Worm (Caenorhabditis elegans) whole organism, late embryonic: ENCODE measurements around the gene T01B4.3.
A peak's percentile ranks its signal among the peaks of the same experiment; 100 is the strongest.

Source experiments
- C08G9.2 ChIP-seq: sonication (generic microtip); optimal IDR thresholded peaks from 2 replicates; lab custom pipeline; 2016; ENCODE audit warnings: mild to moderate bottlenecking, missing genetic modification characterization, moderate library complexity, missing compliant biosample characterization
- C38D4.7 ChIP-seq: fragments of 200-800 bp; sonication (Bioruptor generic); optimal IDR thresholded peaks from 2 replicates; lab custom pipeline; 2018; ENCODE audit warnings: mild to moderate bottlenecking, missing genetic modification characterization, moderate library complexity, missing compliant biosample characterization
- F13H6.1 ChIP-seq: sonication (generic microtip); optimal IDR thresholded peaks from 2 replicates; lab custom pipeline; 2016; ENCODE audit warnings: missing genetic modification characterization, missing compliant biosample characterization
- K02D7.2 ChIP-seq: sonication (generic microtip); optimal IDR thresholded peaks from 2 replicates; lab custom pipeline; 2017; ENCODE audit warnings: mild to moderate bottlenecking, missing genetic modification characterization, missing compliant biosample characterization
- K09A11.1 ChIP-seq: sonication (generic microtip); optimal IDR thresholded peaks from 2 replicates; lab custom pipeline; 2017; ENCODE audit warnings: antibody characterized with exemption, mild to moderate bottlenecking, missing genetic modification characterization, missing compliant biosample characterization; ENCODE audit not compliant: insufficient read depth
- ahr-1 ChIP-seq: sonication (generic microtip); optimal IDR thresholded peaks from 2 replicates; lab custom pipeline; 2016; ENCODE audit warnings: missing genetic modification characterization, missing compliant biosample characterization
- ama-1 ChIP-seq: fragments of 150-350 bp; optimal IDR thresholded peaks from 2 replicates; lab custom pipeline; 2014
- ceh-14 ChIP-seq: sonication (generic microtip); optimal IDR thresholded peaks from 2 replicates; lab custom pipeline; 2016; ENCODE audit warnings: missing genotype, missing genetic modification characterization, missing compliant biosample characterization
- ceh-18 ChIP-seq: sonication (generic microtip); optimal IDR thresholded peaks from 2 replicates; lab custom pipeline; 2016; ENCODE audit warnings: missing genetic modification characterization, missing compliant biosample characterization
- ceh-19 ChIP-seq: fragments of 200-800 bp; sonication (Bioruptor generic); optimal IDR thresholded peaks from 2 replicates; lab custom pipeline; 2018; ENCODE audit warnings: mild to moderate bottlenecking, missing genetic modification characterization, missing compliant biosample characterization
- ceh-2 ChIP-seq: sonication (generic microtip); optimal IDR thresholded peaks from 2 replicates; lab custom pipeline; 2016; ENCODE audit warnings: missing genotype, missing genetic modification characterization, missing compliant biosample characterization
- ceh-22 ChIP-seq: sonication (generic microtip); optimal IDR thresholded peaks from 2 replicates; lab custom pipeline; 2017; ENCODE audit warnings: missing biosample characterization, missing genetic modification characterization
- ceh-24 ChIP-seq: sonication (generic microtip); optimal IDR thresholded peaks from 2 replicates; lab custom pipeline; 2016; ENCODE audit warnings: mild to moderate bottlenecking, missing genetic modification characterization, missing compliant biosample characterization
- ceh-31 ChIP-seq: sonication (generic microtip); optimal IDR thresholded peaks from 2 replicates; lab custom pipeline; 2016; ENCODE audit warnings: missing genetic modification characterization, missing compliant biosample characterization
- ceh-34 ChIP-seq: sonication (generic microtip); optimal IDR thresholded peaks from 2 replicates; lab custom pipeline; 2016; ENCODE audit warnings: mild to moderate bottlenecking, missing genetic modification characterization, missing compliant biosample characterization
- ceh-45 ChIP-seq: fragments of 200-800 bp; sonication (Bioruptor generic); IDR thresholded peaks from 2 replicates; pipeline ENCODE4 v1.3.6; 2022; ENCODE audit warnings: missing genetic modification reagents, missing genetic modification characterization, missing compliant biosample characterization
- ceh-48 ChIP-seq: sonication (generic microtip); optimal IDR thresholded peaks from 2 replicates; lab custom pipeline; 2016; ENCODE audit warnings: missing genetic modification characterization, inconsistent platforms, missing compliant biosample characterization
- ceh-6 ChIP-seq: fragments of 200-800 bp; sonication (Bioruptor generic); optimal IDR thresholded peaks from 2 replicates; lab custom pipeline; 2018; ENCODE audit warnings: mild to moderate bottlenecking, missing genetic modification characterization, missing compliant biosample characterization
- ceh-9 ChIP-seq: sonication (generic microtip); optimal IDR thresholded peaks from 2 replicates; lab custom pipeline; 2016; ENCODE audit warnings: mild to moderate bottlenecking, missing genetic modification characterization, inconsistent platforms, missing compliant biosample characterization
- che-1 ChIP-seq: sonication (generic microtip); optimal IDR thresholded peaks from 2 replicates; lab custom pipeline; 2016; ENCODE audit warnings: mild to moderate bottlenecking, missing genetic modification characterization, missing compliant biosample characterization
- dmd-4 ChIP-seq: sonication (generic microtip); optimal IDR thresholded peaks from 2 replicates; lab custom pipeline; 2016; ENCODE audit warnings: borderline replicate concordance, missing genetic modification characterization, missing compliant biosample characterization
- dve-1 ChIP-seq: sonication (generic microtip); optimal IDR thresholded peaks from 2 replicates; lab custom pipeline; 2017; ENCODE audit warnings: antibody characterized with exemption, mild to moderate bottlenecking, missing genetic modification characterization, missing compliant biosample characterization
- elt-2 ChIP-seq: sonication (generic microtip); optimal IDR thresholded peaks from 2 replicates; lab custom pipeline; 2016; ENCODE audit warnings: missing genetic modification reagents, missing genetic modification characterization, missing compliant biosample characterization
- fax-1 ChIP-seq: sonication (generic microtip); optimal IDR thresholded peaks from 2 replicates; lab custom pipeline; 2016; ENCODE audit warnings: missing genotype, missing genetic modification characterization, missing compliant biosample characterization
- fkh-10 ChIP-seq: fragments of 150-350 bp; optimal IDR thresholded peaks from 2 replicates; lab custom pipeline; 2014; ENCODE audit warnings: missing biosample characterization, missing genetic modification reagents, missing genetic modification characterization
- gmeb-2 ChIP-seq: sonication (generic microtip); optimal IDR thresholded peaks from 2 replicates; lab custom pipeline; 2016; ENCODE audit warnings: missing genetic modification characterization, inconsistent platforms, missing compliant biosample characterization
- hlh-15 ChIP-seq: sonication (generic microtip); optimal IDR thresholded peaks from 2 replicates; lab custom pipeline; 2016; ENCODE audit warnings: missing genetic modification characterization, missing compliant biosample characterization
- hlh-6 ChIP-seq: sonication (generic microtip); optimal IDR thresholded peaks from 2 replicates; lab custom pipeline; 2016; ENCODE audit warnings: missing genotype, missing genetic modification characterization, missing compliant biosample characterization
- hlh-8 ChIP-seq: sonication (generic microtip); optimal IDR thresholded peaks from 2 replicates; lab custom pipeline; 2016; ENCODE audit warnings: missing genotype, missing genetic modification characterization, missing compliant biosample characterization
- lim-6 ChIP-seq: sonication (generic microtip); optimal IDR thresholded peaks from 2 replicates; lab custom pipeline; 2016; ENCODE audit warnings: missing genetic modification characterization, missing compliant biosample characterization
- lin-11 ChIP-seq: fragments of 200-800 bp; sonication (Bioruptor generic); optimal IDR thresholded peaks from 2 replicates; lab custom pipeline; 2018; ENCODE audit warnings: mild to moderate bottlenecking, missing genetic modification characterization, missing compliant biosample characterization
- odd-2 ChIP-seq: sonication (generic microtip); optimal IDR thresholded peaks from 2 replicates; lab custom pipeline; 2017; ENCODE audit warnings: antibody characterized with exemption, mild to moderate bottlenecking, missing genetic modification characterization, missing compliant biosample characterization
- pat-9 ChIP-seq: fragments of 200-800 bp; sonication (Bioruptor generic); optimal IDR thresholded peaks from 2 replicates; lab custom pipeline; 2018; ENCODE audit warnings: mild to moderate bottlenecking, missing genetic modification characterization, moderate library complexity, missing compliant biosample characterization
- pax-1 ChIP-seq: fragments of 150-350 bp; optimal IDR thresholded peaks from 2 replicates; lab custom pipeline; 2014; ENCODE audit warnings: missing biosample characterization, missing genetic modification characterization
- pha-2 ChIP-seq: sonication (generic microtip); optimal IDR thresholded peaks from 2 replicates; lab custom pipeline; 2017; ENCODE audit warnings: mild to moderate bottlenecking, missing genetic modification characterization, missing compliant biosample characterization
- pqm-1 ChIP-seq: sonication (generic microtip); optimal IDR thresholded peaks from 2 replicates; lab custom pipeline; 2016; ENCODE audit warnings: missing genetic modification characterization, missing compliant biosample characterization
- ref-2 ChIP-seq: sonication (generic microtip); optimal IDR thresholded peaks from 2 replicates; lab custom pipeline; 2016; ENCODE audit warnings: missing genetic modification characterization, missing compliant biosample characterization
- rnt-1 ChIP-seq: sonication (generic microtip); optimal IDR thresholded peaks from 2 replicates; lab custom pipeline; 2016; ENCODE audit warnings: missing genetic modification characterization, missing compliant biosample characterization
- sdc-2 ChIP-seq: sonication (generic microtip); optimal IDR thresholded peaks from 2 replicates; lab custom pipeline; 2016; ENCODE audit warnings: missing genotype, missing genetic modification characterization, missing compliant biosample characterization
- sox-4 ChIP-seq: sonication (generic microtip); optimal IDR thresholded peaks from 2 replicates; lab custom pipeline; 2017; ENCODE audit warnings: mild to moderate bottlenecking, missing genetic modification characterization, inconsistent platforms, missing compliant biosample characterization
- syd-9 ChIP-seq: sonication (generic microtip); optimal IDR thresholded peaks from 2 replicates; lab custom pipeline; 2016; ENCODE audit warnings: mild to moderate bottlenecking, missing genetic modification characterization, moderate library complexity, missing compliant biosample characterization
- tbx-2 ChIP-seq: sonication (generic microtip); optimal IDR thresholded peaks from 2 replicates; lab custom pipeline; 2016; ENCODE audit warnings: missing genetic modification characterization, missing compliant biosample characterization
- tbx-7 ChIP-seq: sonication (generic microtip); optimal IDR thresholded peaks from 2 replicates; lab custom pipeline; 2016; ENCODE audit warnings: missing genotype, missing genetic modification characterization, missing compliant biosample characterization
- zip-5 ChIP-seq: sonication (generic microtip); optimal IDR thresholded peaks from 2 replicates; lab custom pipeline; 2016; ENCODE audit warnings: missing genetic modification characterization, missing compliant biosample characterization
- ztf-16 ChIP-seq: sonication (generic microtip); optimal IDR thresholded peaks from 2 replicates; lab custom pipeline; 2017; ENCODE audit warnings: missing genetic modification characterization, missing compliant biosample characterization

The T01B4.3 gene

DNA sequence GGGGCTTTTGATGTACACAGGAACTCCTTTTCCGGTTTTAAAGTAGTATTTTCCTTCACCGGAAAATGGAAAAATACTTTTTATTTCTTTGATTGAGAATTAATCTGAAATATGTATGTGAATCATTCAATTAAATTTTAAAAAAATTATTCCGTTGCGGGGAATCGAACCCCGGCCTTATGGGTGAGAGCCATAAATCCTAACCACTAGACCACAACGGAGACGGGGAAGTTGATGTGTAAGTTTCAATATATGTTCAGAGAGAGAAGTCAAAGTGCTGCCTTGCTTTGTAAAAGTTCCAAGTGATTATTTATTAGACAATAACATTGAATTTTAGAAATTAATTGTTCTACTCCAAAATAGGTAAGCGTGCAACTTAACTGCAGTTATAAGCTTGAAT, 46.4 kb downstream of the T01B4.3 start:
- TF ChIP-seq pqm-1 (tag; lab: Kevin White, UChicago), result no peak
- TF ChIP-seq dve-1, result no peak
- TF ChIP-seq ceh-2 (tag; lab: Kevin White, UChicago), result no peak
- TF ChIP-seq elt-2, result peak; percentile 5
- no peak for TF ChIP-seq fkh-10 (GFP tag; lab: Kevin White, UChicago)
- TF ChIP-seq ceh-14, result peak; percentile 47
- no peak for TF ChIP-seq lim-6 (tag; lab: Kevin White, UChicago)
- peak; percentile 35 for TF ChIP-seq che-1 (tag; lab: Kevin White, UChicago)
- no peak for TF ChIP-seq ceh-48 (tag; lab: Kevin White, UChicago)
- TF ChIP-seq ceh-24, result no peak
- TF ChIP-seq ahr-1, result no peak
- no peak for TF ChIP-seq pha-2 (tag; lab: Kevin White, UChicago)
- TF ChIP-seq ceh-34 (tag; lab: Kevin White, UChicago), result peak; percentile 5
- TF ChIP-seq pax-1 (tag; lab: Kevin White, UChicago), result no peak
- TF ChIP-seq dmd-4, result no peak
- TF ChIP-seq sox-4 (tag; lab: Kevin White, UChicago), result peak; percentile 6
- TF ChIP-seq ceh-9 (tag; lab: Kevin White, UChicago), result no peak
- no peak for TF ChIP-seq C08G9.2 (tag; lab: Kevin White, UChicago)
- TF ChIP-seq tbx-2 (tag; lab: Kevin White, UChicago), result no peak
- TF ChIP-seq ceh-6, result no peak
- no peak for TF ChIP-seq fax-1
- no peak for TF ChIP-seq ceh-22 (tag; lab: Kevin White, UChicago)
- TF ChIP-seq rnt-1, result no peak
- peak; percentile 8 for TF ChIP-seq ztf-16 (tag; lab: Kevin White, UChicago)
- no peak for TF ChIP-seq hlh-15 (tag; lab: Kevin White, UChicago)
- no peak for TF ChIP-seq F13H6.1 (tag; lab: Kevin White, UChicago)
- TF ChIP-seq pat-9 (tag; lab: Kevin White, UChicago), result no peak
- no peak for TF ChIP-seq hlh-8 (tag; lab: Kevin White, UChicago)
- no peak for TF ChIP-seq ceh-45 (GFP tag; lab: Robert Waterston, UW)
- no peak for TF ChIP-seq sdc-2
- TF ChIP-seq K09A11.1 (tag; lab: Kevin White, UChicago), result no peak
- peak; percentile 28 for TF ChIP-seq gmeb-2
- TF ChIP-seq ceh-31 (tag; lab: Kevin White, UChicago), result no peak
- peak; percentile 13 for TF ChIP-seq C38D4.7 (GFP tag; lab: Kevin White, UChicago)
- no peak for TF ChIP-seq syd-9
- no peak for TF ChIP-seq ref-2 (tag; lab: Kevin White, UChicago)

- no peak for TF ChIP-seq K09A11.1 (tag; lab: Kevin White, UChicago)
- TF ChIP-seq zip-5 (tag; lab: Kevin White, UChicago), result no peak
- TF ChIP-seq K02D7.2 (tag; lab: Kevin White, UChicago), result no peak
- no peak for TF ChIP-seq pha-2 (tag; lab: Kevin White, UChicago)
- TF ChIP-seq ceh-34 (tag; lab: Kevin White, UChicago), result no peak
- TF ChIP-seq hlh-15 (tag; lab: Kevin White, UChicago), result no peak
- no peak for TF ChIP-seq ceh-19 (GFP tag; lab: Kevin White, UChicago)
- TF ChIP-seq tbx-7, result no peak
- no peak for TF ChIP-seq lin-11 (tag; lab: Kevin White, UChicago)
- no peak for TF ChIP-seq fkh-10 (GFP tag; lab: Kevin White, UChicago)
- no peak for TF ChIP-seq hlh-6 (tag; lab: Kevin White, UChicago)
- TF ChIP-seq ceh-14, result no peak
- TF ChIP-seq pqm-1 (tag; lab: Kevin White, UChicago), result no peak
- TF ChIP-seq ceh-18 (tag; lab: Kevin White, UChicago), result no peak
- TF ChIP-seq odd-2, result no peak
- no peak for TF ChIP-seq ama-1 (lab: Kevin White, UChicago)
- no peak for TF ChIP-seq C38D4.7 (GFP tag; lab: Kevin White, UChicago)
Measured at ce11 chrX:16269969-16270368, 47.6 kb downstream of the T01B4.3 start, which contains the start of gene ifa-3. ifa-3 (minus strand) TSS chrX:16270069.
